Worm (Caenorhabditis elegans): ENCODE results near the gene C49C8.5.

C49C8.5 gene

ce11 chrIV:8605217-8605616 lies 48.2 kb downstream of the C49C8.5 start:
- TF ChIP-seq sdz-12 (GFP tag; optimal IDR thresholded peaks at IDR 0.05) (no peak), mdl-1 (tag; optimal IDR thresholded peaks at IDR 0.05) (peak in 1 of 2 experiments; percentile 1), ztf-11 (tag; optimal IDR thresholded peaks at IDR 0.05) (no peak), F44E2.7 (GFP tag; IDR thresholded peaks at IDR 0.05) (no peak), rbr-2 (tag; optimal IDR thresholded peaks at IDR 0.05) (no peak), zip-11 (GFP tag; IDR thresholded peaks at IDR 0.05) (no peak), F10B5.3 (tag; optimal IDR thresholded peaks at IDR 0.05) (no peak), unc-62 (GFP tag; optimal IDR thresholded peaks at IDR 0.05 in 1 of 2) (peak in 1 of 2 experiments; percentile 41), unc-62 (tag; optimal IDR thresholded peaks at IDR 0.05) (no peak), vab-7 (GFP tag; IDR thresholded peaks at IDR 0.05) (no peak), nhr-11 (tag; optimal IDR thresholded peaks at IDR 0.05) (peak; percentile 66), unc-130 (GFP tag; optimal IDR thresholded peaks at IDR 0.05) (no peak), ceh-44 (GFP tag; IDR thresholded peaks at IDR 0.05) (no peak), zag-1 (tag; optimal IDR thresholded peaks at IDR 0.05) (no peak), ZK337.2 (GFP tag; IDR thresholded peaks at IDR 0.05) (peak; percentile 37; the same call in 1 of the 2 replicates), zip-2 (tag; optimal IDR thresholded peaks at IDR 0.05) (no peak), R02D3.7 (tag; optimal IDR thresholded peaks at IDR 0.05) (no peak), mxl-2 (GFP tag; conservative IDR thresholded peaks at IDR 0.05) (no peak), lin-1 (GFP tag; IDR thresholded peaks at IDR 0.05) (no peak), lir-3 (tag; optimal IDR thresholded peaks at IDR 0.05) (no peak), mes-2 (tag; optimal IDR thresholded peaks at IDR 0.05; ENCODE audit: poor library complexity, severe bottlenecking) (no peak), zfp-2 (tag; optimal IDR thresholded peaks at IDR 0.05) (no peak), skn-1 (tag; optimal IDR thresholded peaks at IDR 0.05) (no peak), lin-29 (GFP tag; IDR thresholded peaks at IDR 0.05) (no peak), lin-15B (tag; optimal IDR thresholded peaks at IDR 0.05) (no peak), nhr-48 (tag; optimal IDR thresholded peaks at IDR 0.05) (no peak), dmd-8 (GFP tag; IDR thresholded peaks at IDR 0.05) (no peak), Y5F2A.4 (GFP tag; optimal IDR thresholded peaks at IDR 0.05) (no peak), spr-1 (tag; optimal IDR thresholded peaks at IDR 0.05) (no peak), madf-9 (GFP tag; conservative IDR thresholded peaks at IDR 0.05) (no peak), hlh-30 (tag; optimal IDR thresholded peaks at IDR 0.05; ENCODE audit: insufficient read depth) (no peak), lim-7 (GFP tag; IDR thresholded peaks at IDR 0.05) (no peak), Y48G9A.11 (GFP tag; IDR thresholded peaks at IDR 0.05) (no peak), daf-16 (GFP tag; optimal IDR thresholded peaks at IDR 0.05) (peak in 1 of 2 experiments; percentile 48), daf-16 (tag; optimal IDR thresholded peaks at IDR 0.05) (no peak), nhr-6 (tag; optimal IDR thresholded peaks at IDR 0.05) (no peak)

- TF ChIP-seq skn-1 (tag; optimal IDR thresholded peaks at IDR 0.05) (no peak), T20F7.1 (GFP tag; optimal IDR thresholded peaks at IDR 0.05) (no peak), nhr-111 (GFP tag; optimal IDR thresholded peaks at IDR 0.05) (no peak), daf-16 (GFP tag; optimal IDR thresholded peaks at IDR 0.05) (no peak), daf-16 (tag; optimal IDR thresholded peaks at IDR 0.05) (no peak), mdl-1 (tag; optimal IDR thresholded peaks at IDR 0.05) (no peak), hlh-30 (tag; optimal IDR thresholded peaks at IDR 0.05; ENCODE audit: insufficient read depth) (no peak), Y5F2A.4 (GFP tag; optimal IDR thresholded peaks at IDR 0.05) (no peak), hlh-11 (tag; optimal IDR thresholded peaks at IDR 0.05) (no peak), ceh-28 (tag; optimal IDR thresholded peaks at IDR 0.05) (no peak), F49E8.2 (tag; optimal IDR thresholded peaks at IDR 0.05; ENCODE audit: borderline replicate concordance) (no peak), lin-15B (tag; optimal IDR thresholded peaks at IDR 0.05) (no peak), lsy-2 (tag; optimal IDR thresholded peaks at IDR 0.05) (no peak), hmg-1.1 (GFP tag; IDR thresholded peaks at IDR 0.05) (no peak), nhr-11 (tag; optimal IDR thresholded peaks at IDR 0.05) (no peak), R02D3.7 (tag; optimal IDR thresholded peaks at IDR 0.05) (no peak), nhr-48 (tag; optimal IDR thresholded peaks at IDR 0.05) (no peak), mes-2 (tag; optimal IDR thresholded peaks at IDR 0.05; ENCODE audit: poor library complexity, severe bottlenecking) (no peak), ceh-82 (tag; optimal IDR thresholded peaks at IDR 0.05) (no peak), nhr-10 (tag; optimal IDR thresholded peaks at IDR 0.05) (no peak), snpc-4 (tag; optimal IDR thresholded peaks at IDR 0.05) (no peak)
Measured at ce11 chrIV:8602877-8603276, 50.6 kb downstream of the C49C8.5 start, which contains the start of gene Y59H11AR.10. TSS of gene Y59H11AR.10 (plus strand) at chrIV:8603177.
